Fruit fly (Drosophila melanogaster) whole organism, wandering third instar larva: ENCODE measurements around the gene CG11396.

ENCODE experiments used
- Abd-B ChIP-seq: fragments of >200 bp; optimal IDR thresholded peaks from 2 replicates; lab custom pipeline; 2017; ENCODE audit warnings: missing biosample characterization, missing genetic modification characterization
- CG32264 ChIP-seq: fragments of 200-800 bp; sonication (Bioruptor generic); optimal IDR thresholded peaks from 2 replicates; lab custom pipeline; 2016; ENCODE audit warnings: missing biosample characterization, missing genetic modification characterization
- Dfd ChIP-seq: fragments of >200 bp; optimal IDR thresholded peaks from 2 replicates; lab custom pipeline; 2017; ENCODE audit warnings: missing biosample characterization, missing genetic modification characterization
- GATAd ChIP-seq: sonication (Bioruptor generic); optimal IDR thresholded peaks from 2 replicates; lab custom pipeline; 2016; ENCODE audit warnings: missing biosample characterization, missing genetic modification characterization
- HLH106 ChIP-seq: fragments of 200-800 bp; optimal IDR thresholded peaks from 3 replicates; lab custom pipeline; 2019; ENCODE audit warnings: missing biosample characterization, mild to moderate bottlenecking, missing genetic modification characterization, moderate library complexity
- Hr78 ChIP-seq: fragments of >200 bp; optimal IDR thresholded peaks from 2 replicates; lab custom pipeline; 2017; ENCODE audit warnings: missing biosample characterization, missing genetic modification characterization
- Jra ChIP-seq: sonication (Bioruptor generic); optimal IDR thresholded peaks from 2 replicates; lab custom pipeline; 2016; ENCODE audit warnings: missing biosample characterization, missing genetic modification characterization
- Myc ChIP-seq: fragments of >200 bp; optimal IDR thresholded peaks from 2 replicates; lab custom pipeline; 2017
- N ChIP-seq: fragments of >200 bp; optimal IDR thresholded peaks from 2 replicates; lab custom pipeline; 2018; ENCODE audit warnings: missing biosample characterization, missing external identifiers, missing genetic modification characterization
- OdsH ChIP-seq: fragments of 200-800 bp; sonication (Bioruptor generic); optimal IDR thresholded peaks from 2 replicates; lab custom pipeline; 2016; ENCODE audit warnings: missing biosample characterization, mild to moderate bottlenecking, missing genetic modification characterization
- Sp1 ChIP-seq: fragments of 200-800 bp; sonication (Bioruptor generic); optimal IDR thresholded peaks from 3 replicates; lab custom pipeline; 2019; ENCODE audit warnings: missing biosample characterization, mild to moderate bottlenecking, missing genetic modification characterization, moderate library complexity
- dmrt93B ChIP-seq: fragments of 200-800 bp; sonication (Bioruptor generic); optimal IDR thresholded peaks from 2 replicates; lab custom pipeline; 2018; ENCODE audit warnings: missing biosample characterization, mild to moderate bottlenecking, missing genetic modification characterization
- dsf ChIP-seq: sonication (Bioruptor generic); optimal IDR thresholded peaks from 2 replicates; lab custom pipeline; 2016; ENCODE audit warnings: missing biosample characterization, missing genetic modification characterization, borderline replicate concordance
- foxo ChIP-seq, 2 experiments: fragments of 200-800 bp; sonication (Bioruptor generic); optimal IDR thresholded peaks; 2 replicates in 1 of 2; 3 replicates in 1 of 2; lab custom pipeline; 2016 to 2017; ENCODE audit warnings: missing biosample characterization in 2 of 2, missing genetic modification characterization in 2 of 2
- fru ChIP-seq: fragments of 200-800 bp; sonication (Bioruptor generic); optimal IDR thresholded peaks from 3 replicates; lab custom pipeline; 2016; ENCODE audit warnings: missing biosample characterization, mild to moderate bottlenecking, missing genetic modification characterization
- h ChIP-seq: fragments of 200-800 bp; sonication (Bioruptor generic); optimal IDR thresholded peaks from 3 replicates; lab custom pipeline; 2016; ENCODE audit warnings: missing biosample characterization, mild to moderate bottlenecking, missing genetic modification characterization
- lola ChIP-seq: fragments of >200 bp; optimal IDR thresholded peaks from 2 replicates; lab custom pipeline; 2017; ENCODE audit warnings: missing biosample characterization, missing genetic modification characterization
- rgr ChIP-seq: fragments of 200-800 bp; sonication (Bioruptor generic); optimal IDR thresholded peaks from 3 replicates; lab custom pipeline; 2016; ENCODE audit warnings: missing biosample characterization, mild to moderate bottlenecking, missing genetic modification characterization
- sage ChIP-seq: fragments of 200-800 bp; sonication (Bioruptor generic); optimal IDR thresholded peaks from 2 replicates; lab custom pipeline; 2016; ENCODE audit warnings: missing biosample characterization, mild to moderate bottlenecking, missing genetic modification characterization
- tai ChIP-seq: sonication (Bioruptor generic); optimal IDR thresholded peaks from 2 replicates; lab custom pipeline; 2016; ENCODE audit warnings: missing biosample characterization, missing genetic modification characterization
- usp ChIP-seq: fragments of >200 bp; optimal IDR thresholded peaks from 2 replicates; lab custom pipeline; 2017; ENCODE audit warnings: missing biosample characterization, missing genetic modification characterization
- woc ChIP-seq: sonication (Bioruptor generic); optimal IDR thresholded peaks from 2 replicates; lab custom pipeline; 2016; ENCODE audit warnings: missing biosample characterization, mild to moderate bottlenecking, missing genetic modification characterization

CG11396 gene

DNA sequence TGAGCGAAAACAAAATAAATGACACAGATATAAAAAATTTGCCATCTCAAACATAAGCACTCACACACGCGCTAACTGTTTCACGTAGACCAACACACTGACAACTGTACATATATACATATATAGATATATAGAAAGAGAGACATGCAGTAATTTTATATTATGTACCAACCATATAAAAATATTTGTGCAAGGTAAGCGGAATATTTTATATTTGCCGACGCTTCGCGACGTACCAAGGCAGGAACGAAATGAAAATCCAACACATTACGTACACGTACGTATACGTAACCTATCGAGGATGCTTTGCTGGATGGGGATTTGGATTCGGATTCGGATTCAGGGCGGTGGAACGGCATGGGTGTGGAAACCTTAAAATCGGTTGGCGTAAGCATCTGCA, 39.4 kb downstream of the CG11396 start:
- TF ChIP-seq dmrt93B (GFP tag; lab: Kevin White, UChicago) = no peak
- TF ChIP-seq usp = no peak
- TF ChIP-seq Hr78 = no peak
- TF ChIP-seq lola (GFP tag; lab: Kevin White, UChicago) = no peak
- TF ChIP-seq Dfd (GFP tag; lab: Kevin White, UChicago) = no peak
- no peak for TF ChIP-seq OdsH (GFP tag; lab: Kevin White, UChicago)
- no peak for TF ChIP-seq Sp1 (GFP tag; lab: Kevin White, UChicago)
- TF ChIP-seq, all 38 proteins: peak for 0

DNA sequence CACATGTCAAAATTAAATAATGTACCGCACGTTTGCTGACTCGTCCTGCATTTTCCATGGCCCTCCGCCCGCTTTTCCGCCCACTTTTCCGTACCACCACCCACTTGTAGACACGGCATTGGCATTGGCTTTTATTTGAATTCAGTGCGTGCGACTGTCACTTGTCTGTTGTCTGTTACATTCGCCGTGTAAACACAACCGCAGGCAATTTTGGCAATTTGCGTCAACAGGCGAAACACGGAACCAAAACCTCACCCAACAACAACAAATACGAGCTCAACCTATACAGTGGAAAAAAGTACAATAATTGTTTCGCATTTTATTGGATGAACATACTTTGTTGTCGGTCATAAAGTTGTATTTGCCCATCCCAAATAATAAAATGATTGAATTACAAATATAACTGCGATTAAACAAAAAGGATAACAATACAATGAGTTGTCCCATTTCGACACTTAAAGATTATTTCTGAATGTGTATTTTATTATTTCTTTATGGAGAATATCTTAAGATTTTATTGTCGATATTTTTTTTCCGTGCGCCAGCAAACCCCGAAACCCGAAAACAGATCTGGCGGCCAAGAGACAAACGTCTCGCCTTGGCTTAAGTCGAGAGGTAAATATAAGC, 40.5 kb downstream of the CG11396 start:
- TF ChIP-seq woc (GFP tag; lab: Kevin White, UChicago) (no peak), CG32264 (GFP tag; lab: Kevin White, UChicago) (no peak), Sp1 (GFP tag; lab: Kevin White, UChicago) (peak; percentile 8), h (GFP tag; lab: Kevin White, UChicago) (peak; percentile 20), Jra (GFP tag; lab: Kevin White, UChicago) (no peak), HLH106 (tag; lab: Kevin White, UChicago) (peak; percentile 21), rgr (peak; percentile 3), foxo (GFP tag; optimal IDR thresholded peaks at IDR 0.05; lab: Kevin White, UChicago) (peak in 1 of 2 experiments; percentile 17), fru (GFP tag; lab: Kevin White, UChicago) (peak; percentile 36)

DNA sequence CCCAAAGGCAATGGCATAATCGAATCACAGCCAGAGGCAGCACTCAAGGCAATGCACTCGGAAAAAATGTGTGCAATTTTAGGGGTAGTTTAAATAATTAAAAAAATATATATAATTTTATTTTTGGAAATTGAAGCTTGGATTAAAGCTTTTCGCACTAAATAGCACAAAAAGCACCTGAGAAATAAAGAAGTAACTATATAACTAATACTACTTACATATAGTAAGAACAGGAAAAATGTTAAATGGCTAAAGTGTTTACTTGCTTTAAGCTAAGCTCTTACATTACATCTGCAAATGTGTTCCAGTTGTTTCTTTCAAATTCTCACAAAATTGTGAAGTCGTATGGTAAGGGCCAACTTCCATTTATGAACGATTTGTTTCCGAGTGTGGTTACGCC, 48.5 kb downstream of the CG11396 start, which contains the start of gene Gr77a:
Gene Gr77a, minus strand, starts transcription at position 17 of the 400 bp plus-strand sequence.
- TF ChIP-seq sage (GFP tag; lab: Kevin White, UChicago) = no peak
- TF ChIP-seq fru (GFP tag; lab: Kevin White, UChicago) = peak; percentile 7
- TF ChIP-seq usp = no peak
- peak; percentile 0 for TF ChIP-seq rgr
- no peak for TF ChIP-seq tai (GFP tag; lab: Kevin White, UChicago)
- no peak for TF ChIP-seq Abd-B (GFP tag; lab: Kevin White, UChicago)
- peak in 1 of 2 experiments; percentile 19 for TF ChIP-seq foxo (GFP tag; optimal IDR thresholded peaks at IDR 0.05; lab: Kevin White, UChicago)
- TF ChIP-seq HLH106 (tag; lab: Kevin White, UChicago) = no peak
- TF ChIP-seq GATAd (GFP tag; lab: Kevin White, UChicago) = no peak
- no peak for TF ChIP-seq dsf (GFP tag; lab: Kevin White, UChicago)

DNA sequence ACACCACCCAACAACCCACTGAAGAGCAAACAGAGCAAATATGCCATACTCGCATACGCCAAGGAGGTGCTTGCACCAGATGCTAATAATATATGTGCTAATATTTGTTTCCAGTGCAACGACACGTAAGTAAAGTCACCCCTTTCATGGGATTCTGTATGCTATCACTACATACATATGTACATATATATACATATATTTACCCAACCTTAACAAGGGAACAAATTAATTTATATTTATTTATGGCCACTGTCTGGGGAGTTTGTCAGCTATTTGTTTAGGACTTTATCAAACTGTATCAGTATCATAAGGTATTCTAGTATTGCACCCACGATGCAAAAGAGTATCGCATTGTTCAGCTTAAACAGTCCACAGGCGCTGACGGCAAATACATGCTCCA, 50.6 kb downstream of the CG11396 start:
- TF ChIP-seq Myc (lab: Kevin White, UChicago) (no peak), N (GFP tag; lab: Kevin White, UChicago) (no peak), h (GFP tag; lab: Kevin White, UChicago) (peak; percentile 44), Dfd (GFP tag; lab: Kevin White, UChicago) (no peak), rgr (peak; percentile 7), OdsH (GFP tag; lab: Kevin White, UChicago) (peak; percentile 10), foxo (GFP tag; optimal IDR thresholded peaks at IDR 0.05; lab: Kevin White, UChicago) (peak in 1 of 2 experiments; percentile 1), Sp1 (GFP tag; lab: Kevin White, UChicago) (peak; percentile 2)
